In genomic region chrX:15779503-15779902, ce11 we compare ENCODE assay signal across 1 worm cellular context.
TF ChIP-seq lines count a peak whose summit lies in the region.

No protein-coding gene starts in this region.

TF ChIP-seq in whole organism, L4 larva, 104 proteins besides CTCF, POLR2A, EP300 and RAD21 (continued from another document):
- TF ChIP-seq cey-2 (tag; optimal IDR thresholded peaks at IDR 0.05; lab: Kevin White, UChicago; ENCODE audit: borderline replicate concordance, insufficient read depth) (no peak), mep-1 (tag; optimal IDR thresholded peaks at IDR 0.05; lab: Kevin White, UChicago) (peak; percentile 76), nhr-28 (tag; optimal IDR thresholded peaks at IDR 0.05; lab: Kevin White, UChicago) (peak; percentile 94), ctbp-1 (GFP tag; IDR thresholded peaks at IDR 0.05; lab: Robert Waterston, UW) (0 out of 2 replicates have a peak, but pooled peaks have one; percentile 11), lin-38 (GFP tag; IDR thresholded peaks at IDR 0.05; lab: Robert Waterston, UW) (peak; percentile 42), Y105C5A.15 (GFP tag; IDR thresholded peaks at IDR 0.05; lab: Robert Waterston, UW) (no peak), daf-8 (GFP tag; IDR thresholded peaks at IDR 0.05; lab: Robert Waterston, UW) (no peak), snpc-4 (tag; optimal IDR thresholded peaks at IDR 0.05; lab: Kevin White, UChicago) (no peak), snpc-1.2 (GFP tag; IDR thresholded peaks at IDR 0.05; lab: Robert Waterston, UW) (no peak), zag-1 (tag; optimal IDR thresholded peaks at IDR 0.05; lab: Kevin White, UChicago) (no peak), lsy-2 (tag; optimal IDR thresholded peaks at IDR 0.05; lab: Kevin White, UChicago) (peak; percentile 34 to 89), ztf-7 (tag; optimal IDR thresholded peaks at IDR 0.05; lab: Kevin White, UChicago) (no peak), daf-19 (GFP tag; conservative IDR thresholded peaks at IDR 0.05; lab: Robert Waterston, UW) (no peak), spr-3 (GFP tag; optimal IDR thresholded peaks at IDR 0.05; lab: Kevin White, UChicago) (no peak), nhr-11 (tag; optimal IDR thresholded peaks at IDR 0.05; lab: Kevin White, UChicago) (peak; percentile 34)
